Worm (Caenorhabditis elegans) whole organism, young adult: ENCODE measurements around the gene col-36.

Source experiments
- B0019.2 ChIP-seq: fragments of 200-800 bp; sonication (Bioruptor generic); conservative IDR thresholded peaks from 2 replicates; pipeline ENCODE4 v1.3.6; 2022; ENCODE audit warnings: missing genetic modification reagents, missing genetic modification characterization, missing compliant biosample characterization
- D2030.7 ChIP-seq: fragments of 200-800 bp; sonication (Bioruptor generic); IDR thresholded peaks from 2 replicates; pipeline ENCODE4 v1.3.6; 2022; ENCODE audit warnings: missing genetic modification reagents, missing genetic modification characterization, missing compliant biosample characterization
- F33H1.4 ChIP-seq: fragments of 200-800 bp; sonication (Bioruptor generic); IDR thresholded peaks from 2 replicates; pipeline ENCODE4 v1.3.6; 2022; ENCODE audit warnings: missing genetic modification reagents, missing genetic modification characterization, missing compliant biosample characterization
- F37B4.10 ChIP-seq: fragments of 200-800 bp; sonication (Bioruptor generic); IDR thresholded peaks from 2 replicates; pipeline ENCODE4 v1.3.6; 2022; ENCODE audit warnings: missing genetic modification characterization, missing compliant biosample characterization
- Y95B8A.8 ChIP-seq: fragments of 200-800 bp; sonication (Bioruptor generic); IDR thresholded peaks from 2 replicates; pipeline ENCODE4 v1.3.6; 2022; ENCODE audit warnings: missing genetic modification reagents, missing genetic modification characterization, missing compliant biosample characterization
- ama-1 ChIP-seq, 3 experiments: fragments of 150-350 bp in 1 of 3; sonication (generic microtip) in 2 of 3; optimal IDR thresholded peaks; 2 replicates each; lab custom pipeline; 2014 to 2018; ENCODE audit warnings: missing biosample characterization in 2 of 3, missing genetic modification characterization in 2 of 3, missing genetic modification reagents in 2 of 3
- aptf-3 ChIP-seq: fragments of 200-800 bp; sonication (Bioruptor generic); IDR thresholded peaks from 2 replicates; pipeline ENCODE4 v1.3.6; 2022; ENCODE audit warnings: missing genetic modification characterization, missing compliant biosample characterization
- atf-7 ChIP-seq: sonication (generic microtip); optimal IDR thresholded peaks from 2 replicates; lab custom pipeline; 2017; ENCODE audit warnings: mild to moderate bottlenecking, missing genetic modification characterization, missing compliant biosample characterization
- athp-1 ChIP-seq: sonication (generic microtip); optimal IDR thresholded peaks from 2 replicates; lab custom pipeline; 2017; ENCODE audit warnings: mild to moderate bottlenecking, missing genetic modification characterization, missing compliant biosample characterization
- bed-1 ChIP-seq: fragments of 200-800 bp; sonication (Bioruptor generic); IDR thresholded peaks from 2 replicates; pipeline ENCODE4 v1.3.6; 2022; ENCODE audit warnings: missing genetic modification reagents, missing genetic modification characterization, missing compliant biosample characterization
- ceh-27 ChIP-seq: fragments of 200-800 bp; sonication (Bioruptor generic); optimal IDR thresholded peaks from 2 replicates; lab custom pipeline; 2018; ENCODE audit warnings: mild to moderate bottlenecking, missing genetic modification characterization, moderate library complexity, missing compliant biosample characterization
- hmg-1.2 ChIP-seq: fragments of 200-800 bp; sonication (Bioruptor generic); IDR thresholded peaks from 2 replicates; pipeline ENCODE4 v1.3.6; 2022; ENCODE audit warnings: missing genetic modification reagents, missing genetic modification characterization, missing compliant biosample characterization
- lin-35 ChIP-seq, 3 experiments: fragments of 150-350 bp in 2 of 3; sonication (generic microtip) in 1 of 3; optimal IDR thresholded peaks; 2 replicates each; lab custom pipeline; 2014 to 2018; ENCODE audit warnings: missing biosample characterization in 3 of 3, missing genetic modification characterization in 3 of 3, missing genetic modification reagents in 3 of 3
- lin-54 ChIP-seq: fragments of 200-800 bp; sonication (Bioruptor generic); optimal IDR thresholded peaks from 2 replicates; lab custom pipeline; 2018; ENCODE audit warnings: mild to moderate bottlenecking, missing genetic modification characterization, missing compliant biosample characterization
- madf-6 ChIP-seq: fragments of 200-800 bp; sonication (Bioruptor generic); IDR thresholded peaks from 2 replicates; pipeline ENCODE4 v1.3.6; 2022; ENCODE audit warnings: missing genetic modification reagents, missing genetic modification characterization, missing compliant biosample characterization
- madf-8 ChIP-seq: fragments of 200-800 bp; sonication (Bioruptor generic); conservative IDR thresholded peaks from 2 replicates; pipeline ENCODE4 v1.3.6; 2022; ENCODE audit warnings: missing genetic modification reagents, missing genetic modification characterization, missing compliant biosample characterization
- nfyb-1 ChIP-seq: fragments of 200-800 bp; sonication (Bioruptor generic); IDR thresholded peaks from 2 replicates; pipeline ENCODE4 v1.3.6; 2022; ENCODE audit warnings: missing genetic modification reagents, missing genetic modification characterization, missing compliant biosample characterization
- nhr-80 ChIP-seq: sonication (generic microtip); optimal IDR thresholded peaks from 2 replicates; lab custom pipeline; 2016; ENCODE audit warnings: missing genetic modification characterization, missing compliant biosample characterization
- pha-4 ChIP-seq: fragments of 150-350 bp; sonication (generic microtip); optimal IDR thresholded peaks from 2 replicates; lab custom pipeline; 2014; ENCODE audit warnings: missing biosample characterization, missing genetic modification reagents, missing genetic modification characterization
- snpc-1.1 ChIP-seq: sonication (generic microtip); optimal IDR thresholded peaks from 2 replicates; lab custom pipeline; 2017; ENCODE audit warnings: missing genetic modification characterization, mild to moderate bottlenecking, missing compliant biosample characterization, antibody characterized with exemption, moderate library complexity, missing genotype, missing genetic modification reagents; ENCODE audit not compliant: insufficient read depth
- snpc-1.3 ChIP-seq: sonication (generic microtip); optimal IDR thresholded peaks from 2 replicates; lab custom pipeline; 2017; ENCODE audit warnings: missing genetic modification characterization, mild to moderate bottlenecking, missing compliant biosample characterization, antibody characterized with exemption, moderate library complexity, missing genotype, missing genetic modification reagents; ENCODE audit not compliant: insufficient read depth
- unc-62 ChIP-seq: fragments of 150-350 bp; optimal IDR thresholded peaks from 2 replicates; lab custom pipeline; 2014; ENCODE audit warnings: missing biosample characterization, missing genetic modification reagents, missing genetic modification characterization
- xnd-1 ChIP-seq: sonication (generic microtip); optimal IDR thresholded peaks from 2 replicates; lab custom pipeline; 2016; ENCODE audit warnings: missing genotype, missing genetic modification reagents, missing genetic modification characterization, missing compliant biosample characterization
- ztf-25 ChIP-seq: fragments of 200-800 bp; sonication (Bioruptor generic); IDR thresholded peaks from 2 replicates; pipeline ENCODE4 v1.3.6; 2022; ENCODE audit warnings: missing genetic modification reagents, missing genetic modification characterization, missing compliant biosample characterization
- ztf-26 ChIP-seq: sonication (generic microtip); optimal IDR thresholded peaks from 2 replicates; lab custom pipeline; 2017; ENCODE audit warnings: missing genetic modification characterization, missing compliant biosample characterization

col-36 gene

ce11 chrII:7121762-7122292 is 46.8 kb downstream of the col-36 start, which contains the start of gene F10E7.2 (continued):
- TF ChIP-seq snpc-1.3 (peak; percentile 68), lin-54 (peak; percentile 18), ztf-25 (no peak), athp-1 (tag; lab: Kevin White, UChicago) (no peak), nhr-80 (tag; lab: Kevin White, UChicago) (no peak), bed-1 (GFP tag; lab: Robert Waterston, UW) (no peak), madf-6 (peak; percentile 86), aptf-3 (GFP tag; lab: Robert Waterston, UW) (no peak), ceh-27 (no peak), madf-8 (GFP tag; lab: Robert Waterston, UW) (peak; percentile 30; the same call in 1 of the 2 replicates)

- TF ChIP-seq ztf-26 (tag; lab: Kevin White, UChicago) (no peak), F33H1.4 (GFP tag; lab: Robert Waterston, UW) (no peak), ama-1 (optimal IDR thresholded peaks at IDR 0.05; lab: Kevin White, UChicago) (no peak), ama-1 (GFP tag; optimal IDR thresholded peaks at IDR 0.05; lab: Kevin White, UChicago) (no peak), Y95B8A.8 (no peak), F37B4.10 (GFP tag; lab: Robert Waterston, UW) (no peak), atf-7 (tag; lab: Kevin White, UChicago) (no peak), lin-35 (GFP tag; optimal IDR thresholded peaks at IDR 0.05; lab: Kevin White, UChicago) (no peak), snpc-1.1 (tag; lab: Kevin White, UChicago) (no peak), hmg-1.2 (GFP tag; lab: Robert Waterston, UW) (no peak), madf-6 (no peak), D2030.7 (GFP tag; lab: Robert Waterston, UW) (no peak), unc-62 (no peak), pha-4 (tag; lab: Kevin White, UChicago) (no peak), B0019.2 (GFP tag; lab: Robert Waterston, UW) (no peak), nfyb-1 (GFP tag; lab: Robert Waterston, UW) (no peak), xnd-1 (tag; lab: Kevin White, UChicago) (no peak)
Measured at ce11 chrII:7119525-7119924, 49.1 kb downstream of the col-36 start.
